Worm (Caenorhabditis elegans) whole organism, L1 larva: ENCODE results near the gene M01H9.2.

Experiments
- C04F5.9 ChIP-seq: sonication (generic microtip); optimal IDR thresholded peaks from 2 replicates; lab custom pipeline; 2016; ENCODE audit warnings: missing genetic modification characterization, missing compliant biosample characterization
- C16A3.4 ChIP-seq: fragments of 150-350 bp; optimal IDR thresholded peaks from 2 replicates; lab custom pipeline; 2014; ENCODE audit warnings: missing biosample characterization, missing genetic modification characterization
- C34B4.2 ChIP-seq: sonication (generic microtip); optimal IDR thresholded peaks from 2 replicates; lab custom pipeline; 2017; ENCODE audit warnings: mild to moderate bottlenecking, missing genetic modification characterization, missing compliant biosample characterization
- aha-1 ChIP-seq: fragments of 150-350 bp; optimal IDR thresholded peaks from 2 replicates; lab custom pipeline; 2014; ENCODE audit warnings: missing biosample characterization, missing genetic modification characterization
- alr-1 ChIP-seq: fragments of 200-800 bp; sonication (Bioruptor generic); optimal IDR thresholded peaks from 2 replicates; lab custom pipeline; 2018; ENCODE audit warnings: borderline replicate concordance, mild to moderate bottlenecking, missing genetic modification characterization, missing compliant biosample characterization
- ama-1 ChIP-seq: fragments of 150-350 bp; optimal IDR thresholded peaks from 2 replicates; lab custom pipeline; 2014
- ceh-8 ChIP-seq: fragments of 200-800 bp; sonication (Bioruptor generic); optimal IDR thresholded peaks from 2 replicates; lab custom pipeline; 2018; ENCODE audit warnings: mild to moderate bottlenecking, missing genetic modification characterization, moderate library complexity, missing compliant biosample characterization
- ceh-82 ChIP-seq, 3 experiments: fragments of 150-350 bp in 1 of 3; sonication (generic microtip) in 2 of 3; optimal IDR thresholded peaks; 2 replicates each; lab custom pipeline; 2014 to 2017; ENCODE audit warnings: missing biosample characterization in 3 of 3, missing genetic modification characterization in 3 of 3
- ceh-88 ChIP-seq: fragments of 200-800 bp; sonication (Bioruptor generic); IDR thresholded peaks from 2 replicates; pipeline ENCODE4 v1.3.6; 2022; ENCODE audit warnings: missing genetic modification characterization, missing compliant biosample characterization
- ceh-90 ChIP-seq: sonication (generic microtip); optimal IDR thresholded peaks from 2 replicates; lab custom pipeline; 2016; ENCODE audit warnings: missing genetic modification characterization, missing compliant biosample characterization
- ces-1 ChIP-seq: fragments of 150-350 bp; optimal IDR thresholded peaks from 2 replicates; lab custom pipeline; 2014; ENCODE audit warnings: missing biosample characterization, missing genetic modification reagents, missing genetic modification characterization
- efl-1 ChIP-seq, 4 experiments: fragments of 150-350 bp; optimal IDR thresholded peaks in 3 of 4; peaks in 1 of 4; 1 replicate in 1 of 4; 2 replicates in 3 of 4; lab custom pipeline; 2014; ENCODE audit warnings: missing biosample characterization in 2 of 4, missing genetic modification characterization in 2 of 4, missing genetic modification reagents in 2 of 4
- efl-3 ChIP-seq: fragments of 200-800 bp; sonication (Bioruptor generic); optimal IDR thresholded peaks from 2 replicates; lab custom pipeline; 2018; ENCODE audit warnings: mild to moderate bottlenecking, missing genetic modification characterization, missing compliant biosample characterization
- egl-13 ChIP-seq: sonication (generic microtip); optimal IDR thresholded peaks from 2 replicates; lab custom pipeline; 2016; ENCODE audit warnings: missing genotype, missing genetic modification reagents, missing genetic modification characterization, missing compliant biosample characterization
- elt-2 ChIP-seq: sonication (generic microtip); optimal IDR thresholded peaks from 2 replicates; lab custom pipeline; 2016; ENCODE audit warnings: missing genetic modification characterization, mild to moderate bottlenecking, inconsistent platforms, missing compliant biosample characterization, missing genetic modification reagents
- elt-3 ChIP-seq, 6 experiments: fragments of 150-350 bp in 1 of 6; sonication (generic microtip); optimal IDR thresholded peaks; 2 replicates each; lab custom pipeline; 2017 to 2018; ENCODE audit warnings: missing biosample characterization in 6 of 6, missing genetic modification characterization in 6 of 6, inconsistent platforms in 1 of 6
- fkh-4 ChIP-seq: sonication (generic microtip); optimal IDR thresholded peaks from 2 replicates; lab custom pipeline; 2016; ENCODE audit warnings: missing compliant biosample characterization, missing genetic modification characterization, borderline replicate concordance
- fkh-8 ChIP-seq: sonication (generic microtip); optimal IDR thresholded peaks from 2 replicates; lab custom pipeline; 2016; ENCODE audit warnings: mild to moderate bottlenecking, missing genetic modification characterization, missing compliant biosample characterization
- fos-1 ChIP-seq: fragments of 150-350 bp; optimal IDR thresholded peaks from 2 replicates; lab custom pipeline; 2014; ENCODE audit warnings: missing biosample characterization, missing genetic modification characterization
- grh-1 ChIP-seq: fragments of 200-800 bp; sonication (Bioruptor generic); IDR thresholded peaks from 2 replicates; pipeline ENCODE4 v1.3.6; 2022; ENCODE audit warnings: missing genetic modification reagents, missing genetic modification characterization, missing compliant biosample characterization
- hlh-4 ChIP-seq: sonication (generic microtip); optimal IDR thresholded peaks from 2 replicates; lab custom pipeline; 2016; ENCODE audit warnings: mild to moderate bottlenecking, missing genetic modification characterization, missing compliant biosample characterization
- hpl-2 ChIP-seq: fragments of 150-350 bp; optimal IDR thresholded peaks from 2 replicates; lab custom pipeline; 2014; ENCODE audit warnings: missing biosample characterization, missing genetic modification reagents, missing genetic modification characterization
- irx-1 ChIP-seq: sonication (generic microtip); optimal IDR thresholded peaks from 2 replicates; lab custom pipeline; 2016; ENCODE audit warnings: missing genetic modification characterization, missing compliant biosample characterization
- isw-1 ChIP-seq: fragments of 200-800 bp; sonication (Bioruptor generic); IDR thresholded peaks from 2 replicates; pipeline ENCODE4 v1.3.6; 2022; ENCODE audit warnings: missing genetic modification characterization, missing compliant biosample characterization
- jun-1 ChIP-seq: fragments of 150-350 bp; optimal IDR thresholded peaks from 2 replicates; lab custom pipeline; 2014; ENCODE audit warnings: missing biosample characterization, missing genetic modification reagents, missing genetic modification characterization
- lin-13 ChIP-seq: fragments of 150-350 bp; optimal IDR thresholded peaks from 2 replicates; lab custom pipeline; 2014; ENCODE audit warnings: missing biosample characterization, missing genetic modification reagents, missing genetic modification characterization
- lin-35 ChIP-seq, 2 experiments: fragments of 150-350 bp; optimal IDR thresholded peaks; 2 replicates each; lab custom pipeline; 2014; ENCODE audit warnings: missing biosample characterization in 2 of 2, missing genetic modification characterization in 2 of 2, missing genetic modification reagents in 2 of 2
- lin-39 ChIP-seq: fragments of 150-350 bp; optimal IDR thresholded peaks from 2 replicates; lab custom pipeline; 2014; ENCODE audit warnings: missing biosample characterization, missing genetic modification reagents, missing genetic modification characterization
- lir-3 ChIP-seq: sonication (generic microtip); optimal IDR thresholded peaks from 2 replicates; lab custom pipeline; 2016; ENCODE audit warnings: mild to moderate bottlenecking, missing genetic modification characterization, moderate library complexity, missing compliant biosample characterization; ENCODE audit not compliant: poor library complexity
- lsy-2 ChIP-seq, 2 experiments: fragments of 150-350 bp; optimal IDR thresholded peaks; 2 replicates each; lab custom pipeline; 2014; ENCODE audit warnings: missing biosample characterization in 2 of 2, missing genetic modification characterization in 2 of 2
- nhr-19 ChIP-seq: fragments of 200-800 bp; sonication (Bioruptor generic); conservative IDR thresholded peaks from 2 replicates; pipeline ENCODE4 v1.3.6; 2022; ENCODE audit warnings: missing genetic modification characterization, missing compliant biosample characterization
- nhr-237 ChIP-seq: fragments of 150-350 bp; optimal IDR thresholded peaks from 2 replicates; lab custom pipeline; 2014; ENCODE audit warnings: missing biosample characterization, missing genetic modification characterization
- nhr-71 ChIP-seq: sonication (generic microtip); optimal IDR thresholded peaks from 2 replicates; lab custom pipeline; 2016; ENCODE audit warnings: mild to moderate bottlenecking, missing genetic modification characterization, moderate library complexity, missing compliant biosample characterization
- nhr-85 ChIP-seq: sonication (generic microtip); peaks from one replicate; lab custom pipeline; 2016; ENCODE audit warnings: missing genetic modification characterization, inconsistent platforms, missing compliant biosample characterization
- nhr-90 ChIP-seq: sonication (generic microtip); optimal IDR thresholded peaks from 2 replicates; lab custom pipeline; 2016; ENCODE audit warnings: mild to moderate bottlenecking, missing genetic modification characterization, missing compliant biosample characterization; ENCODE audit not compliant: poor library complexity
- pag-3 ChIP-seq: sonication (generic microtip); optimal IDR thresholded peaks from 2 replicates; lab custom pipeline; 2017; ENCODE audit warnings: missing genetic modification characterization, mild to moderate bottlenecking, missing compliant biosample characterization, antibody characterized with exemption, borderline replicate concordance; ENCODE audit not compliant: insufficient read depth
- pax-3 ChIP-seq: fragments of 200-800 bp; sonication (Bioruptor generic); optimal IDR thresholded peaks from 2 replicates; lab custom pipeline; 2018; ENCODE audit warnings: mild to moderate bottlenecking, missing genetic modification characterization, moderate library complexity, missing compliant biosample characterization
- rnt-1 ChIP-seq: sonication (generic microtip); optimal IDR thresholded peaks from 2 replicates; lab custom pipeline; 2016; ENCODE audit warnings: mild to moderate bottlenecking, missing genetic modification characterization, moderate library complexity, missing compliant biosample characterization
- sptf-1 ChIP-seq: fragments of 150-350 bp; optimal IDR thresholded peaks from 2 replicates; lab custom pipeline; 2014; ENCODE audit warnings: missing biosample characterization, missing genetic modification characterization
- tbx-2 ChIP-seq: sonication (generic microtip); optimal IDR thresholded peaks from 2 replicates; lab custom pipeline; 2016; ENCODE audit warnings: missing genetic modification characterization, missing compliant biosample characterization
- unc-130 ChIP-seq: fragments of 150-350 bp; optimal IDR thresholded peaks from 2 replicates; lab custom pipeline; 2017; ENCODE audit warnings: missing biosample characterization, missing genetic modification characterization, inconsistent platforms
- unc-30 ChIP-seq: sonication (generic microtip); optimal IDR thresholded peaks from 2 replicates; lab custom pipeline; 2017; ENCODE audit warnings: missing biosample characterization, missing genetic modification characterization
- unc-86 ChIP-seq: sonication (generic microtip); optimal IDR thresholded peaks from 2 replicates; lab custom pipeline; 2016; ENCODE audit warnings: missing genetic modification characterization, missing compliant biosample characterization
- unc-98 ChIP-seq: fragments of 200-800 bp; sonication (Bioruptor generic); IDR thresholded peaks from 2 replicates; pipeline ENCODE4 v1.3.6; 2022; ENCODE audit warnings: missing genetic modification characterization, missing compliant biosample characterization
- vab-15 ChIP-seq: sonication (generic microtip); optimal IDR thresholded peaks from 2 replicates; lab custom pipeline; 2017; ENCODE audit warnings: missing genotype, mild to moderate bottlenecking, missing genetic modification characterization, missing compliant biosample characterization
- zag-1 ChIP-seq: fragments of 150-350 bp; optimal IDR thresholded peaks from 2 replicates; lab custom pipeline; 2014; ENCODE audit warnings: missing biosample characterization, missing genetic modification characterization
- ztf-4 ChIP-seq: fragments of 150-350 bp; optimal IDR thresholded peaks from 2 replicates; lab custom pipeline; 2014; ENCODE audit warnings: missing biosample characterization, missing genetic modification characterization

The M01H9.2 gene

ce11 chrIV:4477009-4477471, 14.0 kb upstream of the M01H9.2 start, which contains the start of gene M01H9.3 (continued):
- TF ChIP-seq ceh-90 (tag; lab: Kevin White, UChicago) = no peak
- no peak for TF ChIP-seq zag-1 (tag; lab: Kevin White, UChicago)
- TF ChIP-seq fos-1 (tag; lab: Kevin White, UChicago) = no peak
- TF ChIP-seq elt-3 (tag; optimal IDR thresholded peaks at IDR 0.05; lab: Kevin White, UChicago) = no peak
- peak; percentile 80 for TF ChIP-seq unc-86
- no peak for TF ChIP-seq nhr-237 (tag; lab: Kevin White, UChicago)
- TF ChIP-seq nhr-71 (tag; lab: Kevin White, UChicago) = peak; percentile 92
- peak; percentile 48 for TF ChIP-seq lin-39 (tag; lab: Kevin White, UChicago)
- TF ChIP-seq ceh-88 (GFP tag; lab: Robert Waterston, UW) = peak; percentile 35; the same call in 1 of the 2 replicates
- TF ChIP-seq irx-1 (tag; lab: Kevin White, UChicago) = no peak
- no peak for TF ChIP-seq ceh-8 (GFP tag; lab: Kevin White, UChicago)
- TF ChIP-seq unc-30 (tag; lab: Kevin White, UChicago) = no peak
- no peak for TF ChIP-seq efl-3 (GFP tag; lab: Kevin White, UChicago)

ce11 chrIV:4475362-4476086, 12.5 kb upstream of the M01H9.2 start:
- TF ChIP-seq ztf-4 (tag; lab: Kevin White, UChicago) (no peak), jun-1 (tag; lab: Kevin White, UChicago) (no peak), nhr-19 (GFP tag; lab: Robert Waterston, UW) (peak; percentile 28), ceh-8 (GFP tag; lab: Kevin White, UChicago) (no peak), nhr-85 (tag; lab: Kevin White, UChicago) (no peak), ces-1 (GFP tag; lab: Kevin White, UChicago) (no peak), fkh-4 (tag; lab: Kevin White, UChicago) (no peak), fos-1 (tag; lab: Kevin White, UChicago) (no peak), vab-15 (tag; lab: Kevin White, UChicago) (no peak), C34B4.2 (tag; lab: Kevin White, UChicago) (no peak), rnt-1 (tag; lab: Kevin White, UChicago) (no peak), ceh-90 (tag; lab: Kevin White, UChicago) (no peak), efl-1 (optimal IDR thresholded peaks at IDR 0.05; lab: Kevin White, UChicago) (no peak), efl-1 (GFP tag; optimal IDR thresholded peaks at IDR 0.05 in 1 of 2; lab: Kevin White, UChicago) (peak in 1 of 2 experiments; percentile 45), lin-35 (GFP tag; optimal IDR thresholded peaks at IDR 0.05; lab: Kevin White, UChicago) (peak in 1 of 2 experiments; percentile 43), isw-1 (GFP tag; lab: Robert Waterston, UW) (no peak), pag-3 (no peak), lsy-2 (tag; optimal IDR thresholded peaks at IDR 0.05; lab: Kevin White, UChicago) (peak in 1 of 2 experiments; percentile 47), aha-1 (no peak), nhr-90 (tag; lab: Kevin White, UChicago) (peak; percentile 32), elt-2 (tag; lab: Kevin White, UChicago) (peak; percentile 77), irx-1 (tag; lab: Kevin White, UChicago) (no peak), pax-3 (tag; lab: Kevin White, UChicago) (no peak), zag-1 (tag; lab: Kevin White, UChicago) (no peak), unc-86 (no peak), hpl-2 (GFP tag; lab: Kevin White, UChicago) (no peak), nhr-71 (tag; lab: Kevin White, UChicago) (peak; percentile 39), lir-3 (tag; lab: Kevin White, UChicago) (peak; percentile 33), fkh-8 (tag; lab: Kevin White, UChicago) (no peak), C04F5.9 (tag; lab: Kevin White, UChicago) (no peak), lin-13 (GFP tag; lab: Kevin White, UChicago) (no peak), alr-1 (tag; lab: Kevin White, UChicago) (no peak), ceh-82 (tag; optimal IDR thresholded peaks at IDR 0.05; lab: Kevin White, UChicago) (no peak), grh-1 (GFP tag; lab: Robert Waterston, UW) (no peak), unc-130 (no peak), C16A3.4 (tag; lab: Kevin White, UChicago) (no peak), egl-13 (tag; lab: Kevin White, UChicago) (no peak), hlh-4 (tag; lab: Kevin White, UChicago) (no peak), tbx-2 (tag; lab: Kevin White, UChicago) (no peak), sptf-1 (no peak), ama-1 (lab: Kevin White, UChicago) (no peak), unc-98 (GFP tag; lab: Robert Waterston, UW) (no peak), unc-30 (tag; lab: Kevin White, UChicago) (no peak)
